Fruit fly (Drosophila melanogaster) whole organism, embryonic: ENCODE data around the gene kibra.

Source experiments
- Antp ChIP-seq: fragments of 200-800 bp; sonication (Bioruptor generic); optimal IDR thresholded peaks from 3 replicates; lab custom pipeline; 2016; ENCODE audit warnings: missing biosample characterization, missing genetic modification characterization
- CG12155 ChIP-seq: fragments of 200-800 bp; sonication (Bioruptor generic); optimal IDR thresholded peaks from 3 replicates; lab custom pipeline; 2016; ENCODE audit warnings: missing biosample characterization, missing genetic modification characterization
- CG12391 ChIP-seq: fragments of 200-800 bp; sonication (Bioruptor generic); optimal IDR thresholded peaks from 3 replicates; lab custom pipeline; 2018; ENCODE audit warnings: missing biosample characterization, mild to moderate bottlenecking, missing genetic modification characterization, moderate library complexity
- CG12942 ChIP-seq: fragments of 200-800 bp; sonication (Bioruptor generic); optimal IDR thresholded peaks from 3 replicates; lab custom pipeline; 2016; ENCODE audit warnings: missing biosample characterization, missing genetic modification characterization
- CG13123 ChIP-seq: fragments of 200-800 bp; sonication (Bioruptor generic); optimal IDR thresholded peaks from 2 replicates; lab custom pipeline; 2016; ENCODE audit warnings: missing biosample characterization, missing genetic modification characterization
- CG13424 ChIP-seq: fragments of 200-800 bp; sonication (Bioruptor generic); optimal IDR thresholded peaks from 2 replicates; lab custom pipeline; 2019; ENCODE audit warnings: missing biosample characterization, mild to moderate bottlenecking, missing genetic modification characterization, moderate library complexity
- CG13624 ChIP-seq: fragments of 200-800 bp; sonication (Bioruptor generic); optimal IDR thresholded peaks from 2 replicates; lab custom pipeline; 2016; ENCODE audit warnings: missing biosample characterization, missing genetic modification characterization
- CG14710 ChIP-seq: fragments of 200-800 bp; sonication (Bioruptor generic); optimal IDR thresholded peaks from 3 replicates; lab custom pipeline; 2019; ENCODE audit warnings: missing biosample characterization, mild to moderate bottlenecking, missing genetic modification characterization, moderate library complexity
- CG15479 ChIP-seq: fragments of 200-800 bp; sonication (Bioruptor generic); optimal IDR thresholded peaks from 3 replicates; lab custom pipeline; 2019; ENCODE audit warnings: missing biosample characterization, mild to moderate bottlenecking, missing genetic modification characterization, moderate library complexity
- CG1647 ChIP-seq: fragments of 200-800 bp; sonication (Bioruptor generic); optimal IDR thresholded peaks from 3 replicates; lab custom pipeline; 2016; ENCODE audit warnings: missing biosample characterization, missing genetic modification characterization
- CG18011 ChIP-seq: fragments of 200-800 bp; sonication (Bioruptor generic); optimal IDR thresholded peaks from 2 replicates; lab custom pipeline; 2017; ENCODE audit warnings: missing biosample characterization, missing genetic modification characterization, mild to moderate bottlenecking, moderate library complexity, missing genotype
- CG18262 ChIP-seq: fragments of 200-800 bp; optimal IDR thresholded peaks from 3 replicates; lab custom pipeline; 2019; ENCODE audit warnings: missing biosample characterization, mild to moderate bottlenecking, missing genetic modification characterization, moderate library complexity
- CG4404 ChIP-seq: fragments of 200-800 bp; sonication (Bioruptor generic); IDR thresholded peaks from 2 replicates; pipeline ENCODE4 v1.3.6; 2022; ENCODE audit warnings: missing biosample characterization, missing genetic modification characterization
- CG4707 ChIP-seq: fragments of 200-800 bp; sonication (Bioruptor generic); optimal IDR thresholded peaks from 2 replicates; lab custom pipeline; 2018; ENCODE audit warnings: missing biosample characterization, mild to moderate bottlenecking, missing genetic modification characterization, moderate library complexity
- CG6175 ChIP-seq: fragments of 200-800 bp; sonication (Bioruptor generic); IDR thresholded peaks from 3 replicates; pipeline ENCODE4 v1.3.6; 2022; ENCODE audit warnings: missing biosample characterization, missing genetic modification characterization
- CG6654 ChIP-seq: fragments of 200-800 bp; sonication (Bioruptor generic); optimal IDR thresholded peaks from 2 replicates; lab custom pipeline; 2017; ENCODE audit warnings: missing biosample characterization, mild to moderate bottlenecking, missing genetic modification characterization
- CG6689 ChIP-seq: fragments of 200-800 bp; sonication (Bioruptor generic); IDR thresholded peaks from 2 replicates; pipeline ENCODE4 v1.3.6; 2022; ENCODE audit warnings: missing biosample characterization, missing genetic modification characterization
- CG8359 ChIP-seq: fragments of 200-800 bp; sonication (Bioruptor generic); optimal IDR thresholded peaks from 2 replicates; lab custom pipeline; 2017; ENCODE audit warnings: missing biosample characterization, mild to moderate bottlenecking, missing genetic modification characterization, borderline replicate concordance
- Dfd ChIP-seq, 2 experiments: fragments of >200 bp; optimal IDR thresholded peaks; 2 replicates each; lab custom pipeline; 2017; ENCODE audit warnings: missing biosample characterization in 2 of 2, missing genetic modification characterization in 2 of 2
- HLHmδ ChIP-seq: fragments of 200-800 bp; sonication (Bioruptor generic); optimal IDR thresholded peaks from 2 replicates; lab custom pipeline; 2018; ENCODE audit warnings: missing biosample characterization, mild to moderate bottlenecking, missing genetic modification characterization, moderate library complexity
- HmgZ ChIP-seq: fragments of 200-800 bp; sonication (Bioruptor generic); optimal IDR thresholded peaks from 2 replicates; lab custom pipeline; 2018; ENCODE audit warnings: missing biosample characterization, mild to moderate bottlenecking, missing genetic modification characterization
- Jarid2 ChIP-seq: fragments of 200-800 bp; sonication (Bioruptor generic); optimal IDR thresholded peaks from 3 replicates; lab custom pipeline; 2017; ENCODE audit warnings: mild to moderate bottlenecking, missing biosample characterization, missing genetic modification reagents, missing genetic modification characterization
- Myb ChIP-seq: fragments of 200-800 bp; sonication (Bioruptor generic); optimal IDR thresholded peaks from 2 replicates; lab custom pipeline; 2016; ENCODE audit warnings: missing biosample characterization, missing genetic modification characterization
- NfI ChIP-seq: fragments of 200-800 bp; sonication (Bioruptor generic); optimal IDR thresholded peaks from 3 replicates; lab custom pipeline; 2018; ENCODE audit warnings: missing biosample characterization, mild to moderate bottlenecking, missing genetic modification characterization, moderate library complexity
- Optix ChIP-seq: fragments of 200-800 bp; sonication (Bioruptor generic); IDR thresholded peaks from 3 replicates; pipeline ENCODE4 v1.3.6; 2022; ENCODE audit warnings: missing biosample characterization, missing genetic modification characterization
- Ravus ChIP-seq: fragments of 200-800 bp; sonication (Bioruptor generic); IDR thresholded peaks from 2 replicates; pipeline ENCODE4 v1.3.6; 2022; ENCODE audit warnings: missing biosample characterization, missing genetic modification characterization
- Usf ChIP-seq: fragments of 200-800 bp; sonication (Bioruptor generic); optimal IDR thresholded peaks from 2 replicates; lab custom pipeline; 2017; ENCODE audit warnings: missing genotype, missing biosample characterization, missing genetic modification characterization
- az2 ChIP-seq: fragments of 200-800 bp; sonication (Bioruptor generic); optimal IDR thresholded peaks from 3 replicates; lab custom pipeline; 2016; ENCODE audit warnings: missing biosample characterization, missing genetic modification characterization
- bcd ChIP-seq: fragments of 200-800 bp; sonication (Bioruptor generic); optimal IDR thresholded peaks from 2 replicates; lab custom pipeline; 2017; ENCODE audit warnings: missing biosample characterization, mild to moderate bottlenecking, missing genetic modification characterization
- bsh ChIP-seq, 2 experiments: fragments of 200-800 bp; sonication (Bioruptor generic); optimal IDR thresholded peaks; 2 replicates each; lab custom pipeline; 2017 to 2018; ENCODE audit warnings: mild to moderate bottlenecking in 2 of 2, missing biosample characterization in 2 of 2, missing genetic modification characterization in 2 of 2, moderate library complexity in 1 of 2
- corto ChIP-seq: fragments of 200-800 bp; sonication (Bioruptor generic); optimal IDR thresholded peaks from 2 replicates; lab custom pipeline; 2016; ENCODE audit warnings: missing biosample characterization, mild to moderate bottlenecking, missing genetic modification characterization, moderate library complexity
- croc ChIP-seq: fragments of 200-800 bp; sonication (Bioruptor generic); conservative IDR thresholded peaks from 3 replicates; pipeline ENCODE4 v1.3.6; 2022; ENCODE audit warnings: missing biosample characterization, missing genetic modification characterization
- ems ChIP-seq: fragments of 200-800 bp; sonication (Bioruptor generic); optimal IDR thresholded peaks from 3 replicates; lab custom pipeline; 2016; ENCODE audit warnings: missing biosample characterization, missing genetic modification characterization
- fu2 ChIP-seq: fragments of 200-800 bp; sonication (Bioruptor generic); optimal IDR thresholded peaks from 2 replicates; lab custom pipeline; 2016; ENCODE audit warnings: missing biosample characterization, missing genetic modification characterization
- her ChIP-seq: fragments of 200-800 bp; sonication (Bioruptor generic); optimal IDR thresholded peaks from 2 replicates; lab custom pipeline; 2016; ENCODE audit warnings: missing biosample characterization, missing genetic modification characterization
- jigr1 ChIP-seq: fragments of 200-800 bp; sonication (Bioruptor generic); IDR thresholded peaks from 3 replicates; pipeline ENCODE4 v1.3.6; 2022; ENCODE audit warnings: missing biosample characterization, missing genetic modification characterization
- jumu ChIP-seq: fragments of 200-800 bp; sonication (Bioruptor generic); optimal IDR thresholded peaks from 3 replicates; lab custom pipeline; 2016; ENCODE audit warnings: missing biosample characterization, missing genetic modification characterization
- ken ChIP-seq: fragments of 200-800 bp; sonication (Bioruptor generic); IDR thresholded peaks from 3 replicates; pipeline ENCODE4 v1.3.6; 2022; ENCODE audit warnings: missing biosample characterization, missing genetic modification characterization
- lbe ChIP-seq: fragments of 200-800 bp; sonication (Bioruptor generic); optimal IDR thresholded peaks from 2 replicates; lab custom pipeline; 2016; ENCODE audit warnings: missing biosample characterization, mild to moderate bottlenecking, missing genetic modification characterization
- maf-S ChIP-seq: fragments of 200-800 bp; sonication (Bioruptor generic); optimal IDR thresholded peaks from 2 replicates; lab custom pipeline; 2016; ENCODE audit warnings: missing biosample characterization, missing genetic modification characterization
- nom ChIP-seq: fragments of 200-800 bp; sonication (Bioruptor generic); optimal IDR thresholded peaks from 2 replicates; lab custom pipeline; 2017; ENCODE audit warnings: missing biosample characterization, missing genetic modification characterization, mild to moderate bottlenecking, moderate library complexity, missing genetic modification reagents
- p53 ChIP-seq: fragments of 200-800 bp; sonication (Bioruptor generic); optimal IDR thresholded peaks from 2 replicates; lab custom pipeline; 2016; ENCODE audit warnings: missing biosample characterization, missing genetic modification characterization
- pb ChIP-seq: fragments of 200-800 bp; sonication (Bioruptor generic); optimal IDR thresholded peaks from 3 replicates; lab custom pipeline; 2016; ENCODE audit warnings: missing biosample characterization, missing genetic modification characterization
- pho ChIP-seq: fragments of 200-800 bp; sonication (Bioruptor generic); optimal IDR thresholded peaks from 2 replicates; lab custom pipeline; 2016; ENCODE audit warnings: missing biosample characterization, missing genetic modification characterization
- pros ChIP-seq: fragments of 200-800 bp; sonication (Bioruptor generic); optimal IDR thresholded peaks from 3 replicates; lab custom pipeline; 2019; ENCODE audit warnings: missing biosample characterization, mild to moderate bottlenecking, missing genetic modification characterization, moderate library complexity
- psq ChIP-seq: fragments of 200-800 bp; sonication (Bioruptor generic); optimal IDR thresholded peaks from 2 replicates; lab custom pipeline; 2017; ENCODE audit warnings: missing biosample characterization, missing genetic modification characterization
- repo ChIP-seq: fragments of 200-800 bp; sonication (Bioruptor generic); optimal IDR thresholded peaks from 2 replicates; lab custom pipeline; 2016; ENCODE audit warnings: missing biosample characterization, missing genetic modification characterization
- shn ChIP-seq: fragments of 200-800 bp; sonication (Bioruptor generic); optimal IDR thresholded peaks from 3 replicates; lab custom pipeline; 2016; ENCODE audit warnings: missing biosample characterization, missing genetic modification characterization
- slou ChIP-seq: fragments of 200-800 bp; sonication (Bioruptor generic); optimal IDR thresholded peaks from 3 replicates; lab custom pipeline; 2016; ENCODE audit warnings: missing biosample characterization, missing genetic modification characterization
- sr ChIP-seq: fragments of 200-800 bp; sonication (Bioruptor generic); IDR thresholded peaks from 3 replicates; pipeline ENCODE4 v1.3.6; 2022; ENCODE audit warnings: missing biosample characterization, missing genetic modification characterization
- yki ChIP-seq: fragments of >200 bp; optimal IDR thresholded peaks from 3 replicates; lab custom pipeline; 2018
- zfh2 ChIP-seq: fragments of 200-800 bp; sonication (Bioruptor generic); optimal IDR thresholded peaks from 2 replicates; lab custom pipeline; 2016; ENCODE audit warnings: missing biosample characterization, missing genetic modification characterization

The kibra gene

dm6 chr3R:14706860-14707259 is 17.2 kb downstream of the kibra start (continued):
- no peak for TF ChIP-seq CG6654 (GFP tag; lab: Kevin White, UChicago)
- no peak for TF ChIP-seq CG18011
- no peak for TF ChIP-seq pros (GFP tag; lab: Kevin White, UChicago)
- no peak for TF ChIP-seq yki (lab: Kevin White, UChicago)
- TF ChIP-seq HLHmδ (GFP tag; lab: Kevin White, UChicago), result no peak
- TF ChIP-seq ems (GFP tag; lab: Kevin White, UChicago), result peak; percentile 41
- no peak for TF ChIP-seq CG8359
- 0 out of 3 replicates have a peak, but pooled peaks have one; percentile 14 for TF ChIP-seq jigr1 (GFP tag; lab: Robert Waterston, UW)
- peak; percentile 3 for TF ChIP-seq p53 (GFP tag; lab: Kevin White, UChicago)
- peak; percentile 46; the same call in 1 of the 2 replicates for TF ChIP-seq CG4404
- peak; percentile 33 for TF ChIP-seq pho (GFP tag; lab: Kevin White, UChicago)
- TF ChIP-seq Optix, result peak; percentile 71
- no peak for TF ChIP-seq CG4707 (GFP tag; lab: Kevin White, UChicago)
- peak; percentile 24; the same call in 1 of the 2 replicates for TF ChIP-seq Ravus (GFP tag; lab: Robert Waterston, UW)
- peak; percentile 16 for TF ChIP-seq HmgZ
- TF ChIP-seq CG12155 (GFP tag; lab: Kevin White, UChicago), result peak; percentile 29
- no peak for TF ChIP-seq bcd
- peak; percentile 22 for TF ChIP-seq maf-S (GFP tag; lab: Kevin White, UChicago)
- peak; percentile 18 for TF ChIP-seq Usf (GFP tag; lab: Kevin White, UChicago)
- TF ChIP-seq Antp (GFP tag; lab: Kevin White, UChicago), result peak; percentile 43
- TF ChIP-seq CG6689, result peak; percentile 70
- TF ChIP-seq croc (GFP tag; lab: Robert Waterston, UW), result no peak; the same call in 2 of the 3 replicates
- peak; percentile 41 for TF ChIP-seq CG1647 (GFP tag; lab: Kevin White, UChicago)
- no peak for TF ChIP-seq CG15479 (GFP tag; lab: Kevin White, UChicago)
- TF ChIP-seq psq (GFP tag; lab: Kevin White, UChicago), result no peak
- no peak for TF ChIP-seq slou
- TF ChIP-seq az2 (GFP tag; lab: Kevin White, UChicago), result peak; percentile 30
- TF ChIP-seq zfh2, result peak; percentile 69
- peak; percentile 48 for TF ChIP-seq fu2 (GFP tag; lab: Kevin White, UChicago)
- peak; percentile 64; the same call in 2 of the 3 replicates for TF ChIP-seq ken (GFP tag; lab: Robert Waterston, UW)
- TF ChIP-seq CG14710, result no peak
- peak; percentile 56 for TF ChIP-seq repo (GFP tag; lab: Kevin White, UChicago)
- peak; percentile 39; the same call in 1 of the 3 replicates for TF ChIP-seq sr
- peak; percentile 37 for TF ChIP-seq jumu (GFP tag; lab: Kevin White, UChicago)
- TF ChIP-seq shn (GFP tag; lab: Kevin White, UChicago), result peak; percentile 22
- TF ChIP-seq Jarid2 (GFP tag; lab: Kevin White, UChicago), result no peak
- TF ChIP-seq her (GFP tag; lab: Kevin White, UChicago), result peak; percentile 52
- TF ChIP-seq CG12391 (tag; lab: Kevin White, UChicago), result peak; percentile 25
- TF ChIP-seq CG12942 (GFP tag; lab: Kevin White, UChicago), result no peak
- no peak for TF ChIP-seq nom (GFP tag; lab: Kevin White, UChicago)
- peak; percentile 13 for TF ChIP-seq pb (GFP tag; lab: Kevin White, UChicago)
- no peak for TF ChIP-seq CG13123 (GFP tag; lab: Kevin White, UChicago)
- no peak for TF ChIP-seq lbe (GFP tag; lab: Kevin White, UChicago)
- TF ChIP-seq NfI, result peak; percentile 13
- no peak for TF ChIP-seq corto (GFP tag; lab: Kevin White, UChicago)
- TF ChIP-seq CG13624 (GFP tag; lab: Kevin White, UChicago), result peak; percentile 53
- TF ChIP-seq CG18262, result no peak
- TF ChIP-seq Myb (GFP tag; lab: Kevin White, UChicago), result peak; percentile 57
- TF ChIP-seq bsh (GFP tag; optimal IDR thresholded peaks at IDR 0.05; lab: Kevin White, UChicago), result peak in 1 of 2 experiments; percentile 34
- no peak for TF ChIP-seq Dfd (GFP tag; optimal IDR thresholded peaks at IDR 0.05; lab: Kevin White, UChicago)
- TF ChIP-seq CG13424 (tag; lab: Kevin White, UChicago), result peak; percentile 28
- TF ChIP-seq CG6175, result peak; percentile 31; the same call in 1 of the 3 replicates
